Fruit fly (Drosophila melanogaster) whole organism, prepupa: ENCODE data around the gene mbo.

Experiments used
- Blimp-1 ChIP-seq: fragments of 200-800 bp; sonication (Bioruptor generic); optimal IDR thresholded peaks from 3 replicates; lab custom pipeline; 2017; ENCODE audit warnings: missing biosample characterization, missing genetic modification characterization, mild to moderate bottlenecking, moderate library complexity, missing genetic modification reagents
- CG10631 ChIP-seq: fragments of 200-800 bp; sonication (Bioruptor generic); optimal IDR thresholded peaks from 2 replicates; lab custom pipeline; 2016; ENCODE audit warnings: missing biosample characterization, missing genetic modification characterization
- CG10669 ChIP-seq: fragments of 200-800 bp; sonication (Bioruptor generic); optimal IDR thresholded peaks from 3 replicates; lab custom pipeline; 2018; ENCODE audit warnings: missing biosample characterization, mild to moderate bottlenecking, missing genetic modification characterization, moderate library complexity
- CG11762 ChIP-seq: fragments of 200-800 bp; sonication (Bioruptor generic); optimal IDR thresholded peaks from 3 replicates; lab custom pipeline; 2016; ENCODE audit warnings: missing biosample characterization, missing genetic modification characterization; ENCODE audit not compliant: insufficient read depth
- CG15336 ChIP-seq: fragments of 200-800 bp; sonication (Bioruptor generic); IDR thresholded peaks from 2 replicates; pipeline ENCODE4 v1.3.6; 2022; ENCODE audit warnings: missing biosample characterization, missing genetic modification characterization
- CG1621 ChIP-seq: fragments of 200-800 bp; sonication (Bioruptor generic); optimal IDR thresholded peaks from 3 replicates; lab custom pipeline; 2018; ENCODE audit warnings: missing biosample characterization, mild to moderate bottlenecking, missing genetic modification characterization
- CG16779 ChIP-seq: fragments of 200-800 bp; sonication (Bioruptor generic); optimal IDR thresholded peaks from 3 replicates; lab custom pipeline; 2017; ENCODE audit warnings: missing biosample characterization, mild to moderate bottlenecking, missing genetic modification characterization
- CG3032 ChIP-seq: fragments of 200-800 bp; optimal IDR thresholded peaks from 2 replicates; lab custom pipeline; 2019; ENCODE audit warnings: missing biosample characterization, mild to moderate bottlenecking, missing genetic modification characterization, moderate library complexity
- CG34406 ChIP-seq: fragments of 200-800 bp; sonication (Bioruptor generic); optimal IDR thresholded peaks from 3 replicates; lab custom pipeline; 2016; ENCODE audit warnings: missing biosample characterization, missing genetic modification characterization
- CG3919 ChIP-seq: fragments of 200-800 bp; sonication (Bioruptor generic); optimal IDR thresholded peaks from 3 replicates; lab custom pipeline; 2016; ENCODE audit warnings: missing biosample characterization, missing genetic modification characterization
- CG4318 ChIP-seq: fragments of 200-800 bp; sonication (Bioruptor generic); optimal IDR thresholded peaks from 3 replicates; lab custom pipeline; 2017; ENCODE audit warnings: missing biosample characterization, mild to moderate bottlenecking, missing genetic modification characterization
- CG6163 ChIP-seq: fragments of 200-800 bp; sonication (Bioruptor generic); IDR thresholded peaks from 3 replicates; pipeline ENCODE4 v1.3.6; 2022; ENCODE audit warnings: missing biosample characterization, missing genetic modification characterization
- CG6276 ChIP-seq: fragments of 200-800 bp; sonication (Bioruptor generic); optimal IDR thresholded peaks from 2 replicates; lab custom pipeline; 2017; ENCODE audit warnings: missing biosample characterization, mild to moderate bottlenecking, missing genetic modification characterization
- CG6792 ChIP-seq: fragments of 200-800 bp; sonication (Bioruptor generic); optimal IDR thresholded peaks from 3 replicates; lab custom pipeline; 2016; ENCODE audit warnings: missing biosample characterization, missing genetic modification characterization
- CG6808 ChIP-seq: fragments of 200-800 bp; sonication (Bioruptor generic); optimal IDR thresholded peaks from 3 replicates; lab custom pipeline; 2017; ENCODE audit warnings: missing biosample characterization, missing genetic modification characterization, mild to moderate bottlenecking, moderate library complexity, missing genetic modification reagents
- CG6854 ChIP-seq: fragments of 200-800 bp; sonication (Bioruptor generic); optimal IDR thresholded peaks from 2 replicates; lab custom pipeline; 2017; ENCODE audit warnings: missing biosample characterization, mild to moderate bottlenecking, missing genetic modification characterization
- CG7368 ChIP-seq: fragments of 200-800 bp; sonication (Bioruptor generic); optimal IDR thresholded peaks from 3 replicates; lab custom pipeline; 2016; ENCODE audit warnings: missing biosample characterization, missing genetic modification characterization
- CG8119 ChIP-seq: fragments of 200-800 bp; sonication (Bioruptor generic); IDR thresholded peaks from 3 replicates; pipeline ENCODE4 v1.3.6; 2022; ENCODE audit warnings: missing biosample characterization, missing genetic modification characterization
- CG8319 ChIP-seq: fragments of 200-800 bp; sonication (Bioruptor generic); optimal IDR thresholded peaks from 3 replicates; lab custom pipeline; 2016; ENCODE audit warnings: missing biosample characterization, missing genetic modification characterization
- CG8632 ChIP-seq: fragments of 200-800 bp; sonication (Bioruptor generic); optimal IDR thresholded peaks from 3 replicates; lab custom pipeline; 2016; ENCODE audit warnings: missing biosample characterization, missing genetic modification characterization
- CG9139 ChIP-seq: fragments of 200-800 bp; sonication (Bioruptor generic); optimal IDR thresholded peaks from 3 replicates; lab custom pipeline; 2017; ENCODE audit warnings: missing biosample characterization, mild to moderate bottlenecking, missing genetic modification characterization
- Eip78C ChIP-seq: fragments of 200-800 bp; sonication (Bioruptor generic); peaks from one replicate; lab custom pipeline; 2016; ENCODE audit warnings: missing biosample characterization, missing genetic modification characterization
- Eip93F ChIP-seq: fragments of 200-800 bp; sonication (Bioruptor generic); optimal IDR thresholded peaks from 2 replicates; lab custom pipeline; 2016; ENCODE audit warnings: missing biosample characterization, mild to moderate bottlenecking, missing genetic modification characterization
- Ets96B ChIP-seq: fragments of 200-800 bp; optimal IDR thresholded peaks from 2 replicates; lab custom pipeline; 2019; ENCODE audit warnings: missing biosample characterization, mild to moderate bottlenecking, missing genetic modification characterization, moderate library complexity
- Gug ChIP-seq: fragments of 200-800 bp; sonication (Bioruptor generic); IDR thresholded peaks from 2 replicates; pipeline ENCODE4 v1.3.6; 2022; ENCODE audit warnings: missing biosample characterization, missing genetic modification characterization
- Hr38 ChIP-seq: sonication (Bioruptor generic); optimal IDR thresholded peaks from 2 replicates; lab custom pipeline; 2016; ENCODE audit warnings: missing biosample characterization, missing genetic modification characterization
- Hr39 ChIP-seq: fragments of 200-800 bp; sonication (Bioruptor generic); optimal IDR thresholded peaks from 2 replicates; lab custom pipeline; 2016; ENCODE audit warnings: missing biosample characterization, missing genetic modification characterization
- Hr4 ChIP-seq: fragments of 200-800 bp; sonication (Bioruptor generic); optimal IDR thresholded peaks from 3 replicates; lab custom pipeline; 2016; ENCODE audit warnings: missing biosample characterization, missing genetic modification characterization
- Lpt ChIP-seq: fragments of 200-800 bp; sonication (Bioruptor generic); optimal IDR thresholded peaks from 3 replicates; lab custom pipeline; 2016; ENCODE audit warnings: missing biosample characterization, missing genetic modification characterization
- Met ChIP-seq: fragments of 200-800 bp; sonication (Bioruptor generic); optimal IDR thresholded peaks from 3 replicates; lab custom pipeline; 2016; ENCODE audit warnings: missing biosample characterization, missing genetic modification characterization
- OdsH ChIP-seq: fragments of 200-800 bp; sonication (Bioruptor generic); optimal IDR thresholded peaks from 3 replicates; lab custom pipeline; 2016; ENCODE audit warnings: missing biosample characterization, missing genetic modification characterization
- Smox ChIP-seq: fragments of 200-800 bp; sonication (Bioruptor generic); optimal IDR thresholded peaks from 3 replicates; lab custom pipeline; 2016; ENCODE audit warnings: missing biosample characterization, missing genetic modification characterization
- Sox14 ChIP-seq: fragments of 200-800 bp; sonication (Bioruptor generic); optimal IDR thresholded peaks from 3 replicates; lab custom pipeline; 2016; ENCODE audit warnings: missing biosample characterization, missing genetic modification characterization
- Sox15 ChIP-seq: fragments of 200-800 bp; sonication (Bioruptor generic); optimal IDR thresholded peaks from 3 replicates; lab custom pipeline; 2016; ENCODE audit warnings: missing biosample characterization, missing genetic modification characterization
- achi ChIP-seq: fragments of 200-800 bp; sonication (Bioruptor generic); optimal IDR thresholded peaks from 3 replicates; lab custom pipeline; 2016; ENCODE audit warnings: missing biosample characterization, missing genetic modification characterization
- acj6 ChIP-seq: fragments of 200-800 bp; sonication (Bioruptor generic); optimal IDR thresholded peaks from 3 replicates; lab custom pipeline; 2016; ENCODE audit warnings: missing biosample characterization, missing genetic modification characterization
- cyc ChIP-seq: fragments of 200-800 bp; sonication (Bioruptor generic); optimal IDR thresholded peaks from 3 replicates; lab custom pipeline; 2016; ENCODE audit warnings: missing biosample characterization, missing genetic modification characterization
- dac ChIP-seq: fragments of 200-800 bp; sonication (Bioruptor generic); optimal IDR thresholded peaks from 2 replicates; lab custom pipeline; 2017; ENCODE audit warnings: missing biosample characterization, mild to moderate bottlenecking, missing genetic modification characterization
- eg ChIP-seq: fragments of 200-800 bp; sonication (Bioruptor generic); IDR thresholded peaks from 3 replicates; pipeline ENCODE4 v1.3.6; 2022; ENCODE audit warnings: missing biosample characterization, missing genetic modification characterization
- esn ChIP-seq: fragments of 200-800 bp; sonication (Bioruptor generic); optimal IDR thresholded peaks from 2 replicates; lab custom pipeline; 2016; ENCODE audit warnings: missing biosample characterization, mild to moderate bottlenecking, missing genetic modification characterization, moderate library complexity
- fd59A ChIP-seq: fragments of 200-800 bp; sonication (Bioruptor generic); optimal IDR thresholded peaks from 2 replicates; lab custom pipeline; 2017; ENCODE audit warnings: missing biosample characterization, mild to moderate bottlenecking, missing genetic modification characterization, missing genetic modification reagents
- fd85E ChIP-seq: fragments of 200-800 bp; sonication (Bioruptor generic); optimal IDR thresholded peaks from 3 replicates; lab custom pipeline; 2016; ENCODE audit warnings: missing biosample characterization, missing genetic modification characterization
- fkh ChIP-seq: fragments of 200-800 bp; sonication (Bioruptor generic); optimal IDR thresholded peaks from 3 replicates; lab custom pipeline; 2017; ENCODE audit warnings: missing biosample characterization, mild to moderate bottlenecking, missing genetic modification characterization, moderate library complexity
- lz ChIP-seq: fragments of 200-800 bp; sonication (Bioruptor generic); optimal IDR thresholded peaks from 3 replicates; lab custom pipeline; 2016; ENCODE audit warnings: missing biosample characterization, missing genetic modification characterization
- pdm3 ChIP-seq: fragments of 200-800 bp; sonication (Bioruptor generic); optimal IDR thresholded peaks from 3 replicates; lab custom pipeline; 2016; ENCODE audit warnings: missing biosample characterization, missing genetic modification characterization
- salr ChIP-seq, 2 experiments: fragments of 200-800 bp; sonication (Bioruptor generic); optimal IDR thresholded peaks; 3 replicates each; lab custom pipeline; 2016 to 2018; ENCODE audit warnings: missing biosample characterization in 2 of 2, missing genetic modification characterization in 2 of 2, mild to moderate bottlenecking in 1 of 2
- spab ChIP-seq: fragments of 200-800 bp; sonication (Bioruptor generic); optimal IDR thresholded peaks from 2 replicates; lab custom pipeline; 2017; ENCODE audit warnings: missing biosample characterization, mild to moderate bottlenecking, missing genetic modification characterization, missing genetic modification reagents
- ss ChIP-seq, 2 experiments: fragments of 200-800 bp; sonication (Bioruptor generic); optimal IDR thresholded peaks; 2 replicates in 1 of 2; 3 replicates in 1 of 2; lab custom pipeline; 2017 to 2018; ENCODE audit warnings: mild to moderate bottlenecking in 2 of 2, missing biosample characterization in 2 of 2, missing genetic modification characterization in 2 of 2, moderate library complexity in 1 of 2
- svp ChIP-seq: fragments of 200-800 bp; sonication (Bioruptor generic); peaks from one replicate; lab custom pipeline; 2016; ENCODE audit warnings: missing biosample characterization, missing genetic modification characterization
- topi ChIP-seq: fragments of 200-800 bp; sonication (Bioruptor generic); optimal IDR thresholded peaks from 3 replicates; lab custom pipeline; 2016; ENCODE audit warnings: missing biosample characterization, missing genetic modification characterization
- vri ChIP-seq: fragments of 200-800 bp; sonication (Bioruptor generic); optimal IDR thresholded peaks from 3 replicates; lab custom pipeline; 2016; ENCODE audit warnings: missing biosample characterization, mild to moderate bottlenecking, missing genetic modification characterization

The mbo gene

dm6 chr3R:12698363-12698762, 19.5 kb upstream of the mbo start:
- TF ChIP-seq CG15336 (GFP tag; lab: Robert Waterston, UW) (no peak), CG4318 (GFP tag; lab: Kevin White, UChicago) (no peak), dac (no peak), cyc (GFP tag; lab: Kevin White, UChicago) (no peak), CG6808 (GFP tag; lab: Kevin White, UChicago) (no peak), vri (GFP tag; lab: Kevin White, UChicago) (no peak), Hr39 (GFP tag; lab: Kevin White, UChicago) (no peak), CG8632 (GFP tag; lab: Kevin White, UChicago) (no peak), CG3919 (GFP tag; lab: Kevin White, UChicago) (no peak)

DNA sequence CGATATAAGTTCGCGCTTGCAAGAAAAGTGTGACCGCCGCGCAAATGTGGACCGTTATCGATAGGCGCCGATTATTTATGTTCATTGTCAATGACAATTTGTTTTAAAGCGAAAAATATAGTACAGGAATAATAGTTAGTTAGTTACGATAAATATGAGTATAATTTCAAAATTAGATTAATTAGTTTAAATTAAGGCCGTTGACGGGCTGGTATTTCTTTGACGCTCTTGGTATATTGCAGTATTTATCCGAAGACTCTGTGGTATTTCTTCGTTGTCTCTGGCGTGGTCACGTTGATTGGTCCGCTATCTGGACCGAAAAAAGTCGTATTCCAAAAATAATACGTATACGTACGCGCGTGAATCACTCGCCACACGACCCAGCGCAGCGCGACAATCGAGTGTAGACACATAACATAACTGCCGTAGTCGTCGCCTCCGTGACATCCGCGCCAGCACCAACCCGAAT, 18.8 kb upstream of the mbo start:
- TF ChIP-seq CG10669 (GFP tag; lab: Kevin White, UChicago) (no peak), Eip78C (GFP tag; lab: Kevin White, UChicago) (peak; percentile 59), Lpt (GFP tag; lab: Kevin White, UChicago) (no peak), OdsH (GFP tag; lab: Kevin White, UChicago) (no peak), Ets96B (no peak), CG7368 (no peak), topi (GFP tag; lab: Kevin White, UChicago) (no peak), acj6 (GFP tag; lab: Kevin White, UChicago) (no peak), esn (peak; percentile 17), Sox15 (GFP tag; lab: Kevin White, UChicago) (no peak), CG1621 (tag; lab: Kevin White, UChicago) (peak; percentile 20), Hr4 (GFP tag; lab: Kevin White, UChicago) (no peak), eg (GFP tag; lab: Robert Waterston, UW) (no peak), CG16779 (tag; lab: Kevin White, UChicago) (no peak), pdm3 (no peak), Sox14 (peak; percentile 28), CG6854 (GFP tag; lab: Kevin White, UChicago) (no peak), svp (GFP tag; lab: Kevin White, UChicago) (no peak), CG6808 (GFP tag; lab: Kevin White, UChicago) (no peak), CG10631 (no peak), CG11762 (no peak), CG6792 (GFP tag; lab: Kevin White, UChicago) (no peak), Blimp-1 (GFP tag; lab: Kevin White, UChicago) (no peak), CG8119 (GFP tag; lab: Robert Waterston, UW) (no peak), Smox (GFP tag; lab: Kevin White, UChicago) (no peak), Eip93F (peak; percentile 31), ss (GFP tag; optimal IDR thresholded peaks at IDR 0.05; lab: Kevin White, UChicago) (no peak), fkh (peak; percentile 88), achi (no peak), CG6276 (no peak), CG6163 (GFP tag; lab: Robert Waterston, UW) (no peak), Met (no peak), CG3032 (tag; lab: Kevin White, UChicago) (no peak), CG34406 (no peak), vri (GFP tag; lab: Kevin White, UChicago) (peak; percentile 66), salr (GFP tag; optimal IDR thresholded peaks at IDR 0.05; lab: Kevin White, UChicago) (no peak), CG4318 (GFP tag; lab: Kevin White, UChicago) (no peak), CG9139 (GFP tag; lab: Kevin White, UChicago) (no peak), Hr39 (GFP tag; lab: Kevin White, UChicago) (no peak), spab (no peak), fd59A (no peak), Hr38 (no peak), lz (GFP tag; lab: Kevin White, UChicago) (no peak), CG8319 (GFP tag; lab: Kevin White, UChicago) (no peak), fd85E (no peak), Gug (no peak)
